Worm (Caenorhabditis elegans): ENCODE data around the gene coh-1.

Gene coh-1

DNA sequence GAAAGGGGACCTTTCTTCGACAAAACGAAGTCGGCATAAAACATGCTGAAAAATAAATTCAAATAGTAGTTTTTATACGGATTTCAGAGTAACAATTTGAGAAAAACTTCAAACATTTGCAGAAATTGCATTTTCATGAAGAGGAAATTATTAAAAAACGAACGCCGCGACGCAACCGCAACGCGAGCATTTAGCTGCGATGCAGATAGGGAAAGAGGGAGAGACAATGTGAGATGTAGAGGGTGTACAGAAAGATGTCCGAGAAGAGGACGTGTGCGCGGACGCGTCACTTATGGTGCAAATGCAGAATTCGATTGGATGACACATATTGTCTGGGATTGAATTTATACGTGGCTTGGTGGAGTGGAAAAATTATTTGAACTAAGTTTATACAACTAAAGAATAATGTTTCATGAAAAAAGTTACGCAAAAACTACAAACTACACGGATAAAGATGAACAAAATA lies at the start of gene coh-1:
TSS of gene coh-1 (minus strand) at position 51 of the 466 bp plus-strand sequence.
- TF ChIP-seq ceh-16 (tag; optimal IDR thresholded peaks at IDR 0.05) (no peak), nhr-23 (tag; optimal IDR thresholded peaks at IDR 0.05) (peak; percentile 77), nhr-67 (tag; optimal IDR thresholded peaks at IDR 0.05) (no peak), sea-2 (GFP tag; optimal IDR thresholded peaks at IDR 0.05) (no peak), nhr-77 (tag; optimal IDR thresholded peaks at IDR 0.05) (no peak), ztf-11 (tag; optimal IDR thresholded peaks at IDR 0.05) (no peak), fos-1 (tag; optimal IDR thresholded peaks at IDR 0.05) (no peak), skn-1 (tag; optimal IDR thresholded peaks at IDR 0.05) (peak; percentile 1), nfya-1 (tag; optimal IDR thresholded peaks at IDR 0.05; ENCODE audit: insufficient read depth) (peak; percentile 77), snpc-4 (tag; optimal IDR thresholded peaks at IDR 0.05) (peak; percentile 37), pha-4 (tag; optimal IDR thresholded peaks at IDR 0.05) (peak; percentile 63), jun-1 (tag; optimal IDR thresholded peaks at IDR 0.05) (peak; percentile 38), zag-1 (tag; optimal IDR thresholded peaks at IDR 0.05) (no peak), nhr-43 (tag; optimal IDR thresholded peaks at IDR 0.05; ENCODE audit: poor library complexity, severe bottlenecking) (peak; percentile 33), eor-1 (tag; optimal IDR thresholded peaks at IDR 0.05) (no peak), egl-5 (tag; optimal IDR thresholded peaks at IDR 0.05) (peak; percentile 31), elt-1 (tag; optimal IDR thresholded peaks at IDR 0.05) (no peak), pqm-1 (tag; optimal IDR thresholded peaks at IDR 0.05) (no peak), elt-2 (tag; optimal IDR thresholded peaks at IDR 0.05) (peak; percentile 23), egl-27 (tag; optimal IDR thresholded peaks at IDR 0.05) (no peak), hmg-11 (tag; optimal IDR thresholded peaks at IDR 0.05) (peak; percentile 87), tbx-2 (tag; optimal IDR thresholded peaks at IDR 0.05) (no peak), lin-15B (tag; optimal IDR thresholded peaks at IDR 0.05) (peak; percentile 45), nhr-28 (tag; optimal IDR thresholded peaks at IDR 0.05) (no peak), lin-39 (tag; optimal IDR thresholded peaks at IDR 0.05) (peak; percentile 78), nhr-25 (tag; optimal IDR thresholded peaks at IDR 0.05) (peak; percentile 68), ceh-28 (tag; optimal IDR thresholded peaks at IDR 0.05) (peak; percentile 8), unc-39 (tag; optimal IDR thresholded peaks at IDR 0.05) (no peak)

DNA sequence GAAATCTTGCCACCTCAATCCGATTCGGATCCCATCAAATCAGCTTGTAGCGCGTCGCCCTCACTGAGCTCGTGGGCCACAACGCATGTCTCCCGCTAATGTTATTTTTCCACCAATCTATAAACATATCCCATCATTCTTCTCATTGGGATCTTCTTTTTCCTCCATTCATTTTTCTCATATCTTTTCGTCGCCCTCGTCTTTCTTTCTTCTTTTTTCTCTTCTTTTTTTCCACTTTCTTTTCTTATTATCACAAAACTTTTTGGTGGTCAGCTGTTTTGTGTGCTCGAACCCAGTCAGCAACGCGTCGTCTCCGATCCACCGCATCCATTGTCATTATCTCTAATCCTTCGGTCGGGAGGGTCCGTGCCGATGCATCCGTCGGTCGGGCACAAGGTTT lies 49.0 kb upstream of the coh-1 start:
- no peak for TF ChIP-seq ceh-28 (tag; optimal IDR thresholded peaks at IDR 0.05)
- peak; percentile 27 for TF ChIP-seq nfya-1 (tag; optimal IDR thresholded peaks at IDR 0.05; ENCODE audit: insufficient read depth)

DNA sequence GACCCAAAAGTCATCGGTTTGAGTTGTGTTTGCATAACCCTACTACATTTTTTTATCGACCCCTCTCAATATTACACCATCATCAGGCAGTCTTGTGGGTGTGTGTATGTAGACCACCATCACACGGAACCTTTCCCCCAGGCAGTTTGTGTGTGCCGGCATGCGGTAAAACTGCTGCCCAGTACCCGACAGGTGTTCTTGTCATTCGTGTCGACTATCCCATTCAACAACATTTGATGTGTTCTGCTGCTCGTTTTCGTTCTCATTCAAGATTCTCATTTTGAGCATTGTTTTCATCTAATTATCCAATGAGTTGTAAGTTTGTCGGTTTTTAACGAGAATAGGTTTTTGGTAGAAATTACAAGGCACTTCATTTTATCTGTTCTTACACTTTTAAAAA lies 47.8 kb upstream of the coh-1 start:
- peak; percentile 14 for TF ChIP-seq lin-39 (tag; optimal IDR thresholded peaks at IDR 0.05)
- TF ChIP-seq unc-39 (tag; optimal IDR thresholded peaks at IDR 0.05): no peak
- TF ChIP-seq zag-1 (tag; optimal IDR thresholded peaks at IDR 0.05): no peak
- TF ChIP-seq ama-1 (optimal IDR thresholded peaks at IDR 0.05): no peak
- no peak for TF ChIP-seq sea-2 (GFP tag; optimal IDR thresholded peaks at IDR 0.05)
- TF ChIP-seq nhr-237 (tag; optimal IDR thresholded peaks at IDR 0.05): no peak
- TF ChIP-seq ceh-16 (tag; optimal IDR thresholded peaks at IDR 0.05): no peak
- TF ChIP-seq elt-3 (tag; optimal IDR thresholded peaks at IDR 0.05): no peak
- TF ChIP-seq mdl-1 (tag; optimal IDR thresholded peaks at IDR 0.05): no peak
- TF ChIP-seq eor-1 (tag; optimal IDR thresholded peaks at IDR 0.05): no peak
- TF ChIP-seq lin-15B (tag; optimal IDR thresholded peaks at IDR 0.05): no peak
- TF ChIP-seq nhr-12 (tag; optimal IDR thresholded peaks at IDR 0.05): no peak
- TF ChIP-seq nhr-43 (tag; optimal IDR thresholded peaks at IDR 0.05; ENCODE audit: poor library complexity, severe bottlenecking): no peak
- peak; percentile 93 for TF ChIP-seq egl-5 (tag; optimal IDR thresholded peaks at IDR 0.05)
- TF ChIP-seq pqm-1 (tag; optimal IDR thresholded peaks at IDR 0.05): no peak
- no peak for TF ChIP-seq ceh-28 (tag; optimal IDR thresholded peaks at IDR 0.05)

DNA sequence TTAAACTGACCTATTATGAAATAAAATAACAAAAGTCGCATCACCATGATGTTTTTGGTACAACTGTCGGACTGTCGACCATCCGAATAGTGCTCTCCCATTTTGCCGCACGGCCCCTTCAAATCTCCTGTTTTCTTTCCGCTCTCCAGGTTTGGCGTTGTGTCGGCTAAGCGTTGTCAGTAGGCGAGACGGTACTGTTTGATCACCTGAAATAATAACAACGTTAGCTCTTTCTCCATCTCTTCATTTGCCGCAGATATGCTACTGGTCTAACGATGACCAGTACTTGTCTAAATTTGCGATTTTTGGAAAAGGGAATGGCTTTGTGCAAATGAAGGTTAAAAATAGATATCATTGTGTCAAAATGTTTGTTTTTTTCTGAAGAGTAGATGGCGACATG lies 44.8 kb upstream of the coh-1 start, which contains the start of gene chts-1:
TSS of gene chts-1 (minus strand) at position 101 of the 400 bp plus-strand sequence.
- TF ChIP-seq unc-39 (tag; optimal IDR thresholded peaks at IDR 0.05) (no peak), lin-39 (tag; optimal IDR thresholded peaks at IDR 0.05) (no peak), pha-4 (tag; optimal IDR thresholded peaks at IDR 0.05) (no peak), tbx-2 (tag; optimal IDR thresholded peaks at IDR 0.05) (no peak), hmg-11 (tag; optimal IDR thresholded peaks at IDR 0.05) (no peak), mml-1 (tag; optimal IDR thresholded peaks at IDR 0.05) (no peak), nhr-23 (tag; optimal IDR thresholded peaks at IDR 0.05) (no peak), skn-1 (tag; optimal IDR thresholded peaks at IDR 0.05) (no peak), aly-2 (tag; optimal IDR thresholded peaks at IDR 0.05) (no peak), ZK546.5 (tag; optimal IDR thresholded peaks at IDR 0.05) (no peak), ceh-28 (tag; optimal IDR thresholded peaks at IDR 0.05) (no peak), nhr-237 (tag; optimal IDR thresholded peaks at IDR 0.05) (no peak), fos-1 (tag; optimal IDR thresholded peaks at IDR 0.05) (no peak), ceh-16 (tag; optimal IDR thresholded peaks at IDR 0.05) (no peak), fkh-10 (GFP tag; optimal IDR thresholded peaks at IDR 0.05) (no peak), R02D3.7 (tag; optimal IDR thresholded peaks at IDR 0.05) (no peak), egl-27 (tag; optimal IDR thresholded peaks at IDR 0.05) (no peak), nhr-25 (tag; optimal IDR thresholded peaks at IDR 0.05) (no peak), egl-5 (tag; optimal IDR thresholded peaks at IDR 0.05) (no peak)

Measured in whole organism, L3 larva.